Fruit fly (Drosophila melanogaster): Measurements from ENCODE around the gene CG43861.

The CG43861 gene

DNA sequence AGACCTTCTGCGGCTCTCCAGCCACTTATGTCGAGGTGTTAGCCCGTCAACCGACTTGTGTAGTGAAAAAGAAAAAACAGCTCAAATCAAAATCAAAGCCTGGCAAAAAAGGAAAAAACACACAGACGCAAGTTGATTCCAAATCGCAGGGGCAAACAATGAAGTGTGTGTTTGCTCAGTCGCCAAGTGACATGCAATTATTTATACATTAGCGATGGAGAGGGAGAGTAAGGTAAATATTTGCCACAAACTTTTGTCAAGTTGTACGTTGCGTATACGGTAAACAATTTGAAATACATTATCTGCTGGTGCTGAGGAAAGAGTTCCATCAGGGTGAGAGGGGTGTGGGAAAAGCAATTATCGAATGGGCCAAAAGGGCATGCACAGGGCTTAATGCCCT is 18.9 kb downstream of the CG43861 start (continued):
- TF ChIP-seq CG12071 (GFP tag; optimal IDR thresholded peaks at IDR 0.05), result peak; percentile 48
- TF ChIP-seq dimm (GFP tag; IDR thresholded peaks at IDR 0.05), result no peak
- no peak for TF ChIP-seq Dbx (GFP tag; IDR thresholded peaks at IDR 0.05)
- TF ChIP-seq Sin3A (optimal IDR thresholded peaks at IDR 0.05), result no peak
- TF ChIP-seq schlank (tag; optimal IDR thresholded peaks at IDR 0.05), result no peak
- TF ChIP-seq CG12942 (GFP tag; optimal IDR thresholded peaks at IDR 0.05), result no peak
- no peak for TF ChIP-seq jing (GFP tag; optimal IDR thresholded peaks at IDR 0.05)
- TF ChIP-seq sob (GFP tag; IDR thresholded peaks at IDR 0.05), result no peak
- no peak for TF ChIP-seq Dad (GFP tag; optimal IDR thresholded peaks at IDR 0.05)
- TF ChIP-seq tio (GFP tag; optimal IDR thresholded peaks at IDR 0.05), result no peak
- TF ChIP-seq CG15479 (GFP tag; optimal IDR thresholded peaks at IDR 0.05), result no peak
- no peak for TF ChIP-seq D (optimal IDR thresholded peaks at IDR 0.05)
- no peak for TF ChIP-seq D (GFP tag; optimal IDR thresholded peaks at IDR 0.05)
- TF ChIP-seq pum (GFP tag; optimal IDR thresholded peaks at IDR 0.05), result no peak
- TF ChIP-seq CG11696 (GFP tag; IDR thresholded peaks at IDR 0.05), result no peak
- TF ChIP-seq her (GFP tag; optimal IDR thresholded peaks at IDR 0.05), result no peak
- TF ChIP-seq CG1603 (tag; optimal IDR thresholded peaks at IDR 0.05), result peak; percentile 23
- no peak for TF ChIP-seq vnd (GFP tag; IDR thresholded peaks at IDR 0.05; ENCODE audit: partially characterized antibody)
- no peak for TF ChIP-seq lilli (GFP tag; optimal IDR thresholded peaks at IDR 0.05)
- TF ChIP-seq sim (GFP tag; IDR thresholded peaks at IDR 0.05), result no peak
- no peak for TF ChIP-seq Drgx (GFP tag; IDR thresholded peaks at IDR 0.05)
- TF ChIP-seq CG17186 (GFP tag; optimal IDR thresholded peaks at IDR 0.05), result peak; percentile 7
- TF ChIP-seq sna (GFP tag; IDR thresholded peaks at IDR 0.05; ENCODE audit: partially characterized antibody), result no peak
- TF ChIP-seq CG34376 (GFP tag; optimal IDR thresholded peaks at IDR 0.05), result no peak
- peak; percentile 72 for TF ChIP-seq Asciz (GFP tag; optimal IDR thresholded peaks at IDR 0.05)
- TF ChIP-seq CG16779 (GFP tag; IDR thresholded peaks at IDR 0.05), result no peak
- TF ChIP-seq sisA (GFP tag; IDR thresholded peaks at IDR 0.05), result no peak
- TF ChIP-seq Hr3 (GFP tag; optimal IDR thresholded peaks at IDR 0.05), result no peak
- peak; percentile 17 for TF ChIP-seq unpg (GFP tag; optimal IDR thresholded peaks at IDR 0.05)
- TF ChIP-seq CG8359 (GFP tag; optimal IDR thresholded peaks at IDR 0.05; ENCODE audit: borderline replicate concordance), result peak; percentile 38
- TF ChIP-seq Hr51 (GFP tag; optimal IDR thresholded peaks at IDR 0.05), result no peak
- no peak for TF ChIP-seq sug (tag; optimal IDR thresholded peaks at IDR 0.05)
- peak; percentile 55 for TF ChIP-seq CG6813 (GFP tag; optimal IDR thresholded peaks at IDR 0.05)
- TF ChIP-seq Fer2 (tag; optimal IDR thresholded peaks at IDR 0.05), result no peak
- TF ChIP-seq CG2678 (tag; optimal IDR thresholded peaks at IDR 0.05), result peak; percentile 34
- TF ChIP-seq Mes4 (GFP tag; optimal IDR thresholded peaks at IDR 0.05), result no peak
- no peak for TF ChIP-seq mirr (GFP tag; optimal IDR thresholded peaks at IDR 0.05)
- no peak for TF ChIP-seq CG2116 (GFP tag; optimal IDR thresholded peaks at IDR 0.05)
- TF ChIP-seq CG17385 (GFP tag; optimal IDR thresholded peaks at IDR 0.05), result no peak
- TF ChIP-seq Hand (GFP tag; optimal IDR thresholded peaks at IDR 0.05), result no peak
- peak; percentile 2 for TF ChIP-seq CG18262 (tag; optimal IDR thresholded peaks at IDR 0.05)
- TF ChIP-seq CG13296 (GFP tag; optimal IDR thresholded peaks at IDR 0.05), result no peak
- TF ChIP-seq CG10431 (GFP tag; optimal IDR thresholded peaks at IDR 0.05), result no peak
- TF ChIP-seq PHDP (tag; optimal IDR thresholded peaks at IDR 0.05), result peak; percentile 40
- TF ChIP-seq zf30C (GFP tag; optimal IDR thresholded peaks at IDR 0.05), result no peak
- TF ChIP-seq CG15073 (GFP tag; optimal IDR thresholded peaks at IDR 0.05), result no peak
- TF ChIP-seq az2 (GFP tag; optimal IDR thresholded peaks at IDR 0.05), result no peak
- no peak for TF ChIP-seq gro (GFP tag; optimal IDR thresholded peaks at IDR 0.05)
- TF ChIP-seq vfl (GFP tag; optimal IDR thresholded peaks at IDR 0.05), result no peak
- TF ChIP-seq Lim3 (GFP tag; IDR thresholded peaks at IDR 0.05), result no peak
- no peak for TF ChIP-seq grn (GFP tag; optimal IDR thresholded peaks at IDR 0.05)
- TF ChIP-seq CG18599 (GFP tag; optimal IDR thresholded peaks at IDR 0.05), result peak; percentile 28

Measured in whole organism, embryonic.